Worm (Caenorhabditis elegans) whole organism, young adult: ENCODE data around the gene inx-5.

Source experiments
- B0261.1 ChIP-seq: sonication (generic microtip); optimal IDR thresholded peaks from 2 replicates; lab custom pipeline; 2016; ENCODE audit warnings: mild to moderate bottlenecking, missing genetic modification characterization, moderate library complexity, missing compliant biosample characterization
- B0336.3 ChIP-seq: fragments of 200-800 bp; sonication (Bioruptor generic); IDR thresholded peaks from 2 replicates; pipeline ENCODE4 v1.3.6; 2022; ENCODE audit warnings: missing genetic modification characterization, missing compliant biosample characterization
- C17E4.6 ChIP-seq: fragments of 200-800 bp; sonication (Bioruptor generic); IDR thresholded peaks from 2 replicates; pipeline ENCODE4 v1.3.6; 2022; ENCODE audit warnings: missing genetic modification reagents, missing genetic modification characterization, missing compliant biosample characterization
- F37B4.10 ChIP-seq: fragments of 200-800 bp; sonication (Bioruptor generic); IDR thresholded peaks from 2 replicates; pipeline ENCODE4 v1.3.6; 2022; ENCODE audit warnings: missing genetic modification characterization, missing compliant biosample characterization
- F52B5.7 ChIP-seq: sonication (generic microtip); optimal IDR thresholded peaks from 2 replicates; lab custom pipeline; 2016; ENCODE audit warnings: mild to moderate bottlenecking, missing genetic modification characterization, missing compliant biosample characterization
- F57A8.1 ChIP-seq: fragments of 200-800 bp; sonication (Bioruptor generic); optimal IDR thresholded peaks from 2 replicates; lab custom pipeline; 2018; ENCODE audit warnings: mild to moderate bottlenecking, missing genetic modification characterization, moderate library complexity, missing compliant biosample characterization
- T07F8.4 ChIP-seq: sonication (generic microtip); optimal IDR thresholded peaks from 2 replicates; lab custom pipeline; 2016; ENCODE audit warnings: mild to moderate bottlenecking, missing genetic modification characterization, moderate library complexity, missing compliant biosample characterization
- Y53F4B.3 ChIP-seq: fragments of 200-800 bp; sonication (Bioruptor generic); IDR thresholded peaks from 2 replicates; pipeline ENCODE4 v1.3.6; 2022; ENCODE audit warnings: missing genetic modification reagents, missing genetic modification characterization, missing compliant biosample characterization
- Y53G8AR.9 ChIP-seq: fragments of 200-800 bp; sonication (Bioruptor generic); conservative IDR thresholded peaks from 2 replicates; pipeline ENCODE4 v1.3.6; 2022; ENCODE audit warnings: missing genetic modification reagents, missing genetic modification characterization, missing compliant biosample characterization
- Y79H2A.3 ChIP-seq: fragments of 200-800 bp; sonication (Bioruptor generic); conservative IDR thresholded peaks from 2 replicates; pipeline ENCODE4 v1.3.6; 2022; ENCODE audit warnings: missing genetic modification reagents, missing genetic modification characterization, missing compliant biosample characterization
- athp-1 ChIP-seq: sonication (generic microtip); optimal IDR thresholded peaks from 2 replicates; lab custom pipeline; 2017; ENCODE audit warnings: mild to moderate bottlenecking, missing genetic modification characterization, missing compliant biosample characterization
- attf-3 ChIP-seq: fragments of 200-800 bp; sonication (Bioruptor generic); conservative IDR thresholded peaks from 2 replicates; pipeline ENCODE4 v1.3.6; 2022; ENCODE audit warnings: missing genetic modification reagents, missing genetic modification characterization, missing compliant biosample characterization
- attf-6 ChIP-seq: fragments of 200-800 bp; sonication (Bioruptor generic); IDR thresholded peaks from 2 replicates; pipeline ENCODE4 v1.3.6; 2022; ENCODE audit warnings: missing genetic modification reagents, missing genetic modification characterization, missing compliant biosample characterization
- bed-2 ChIP-seq: fragments of 200-800 bp; sonication (Bioruptor generic); IDR thresholded peaks from 2 replicates; pipeline ENCODE4 v1.3.6; 2022; ENCODE audit warnings: missing genetic modification reagents, missing genetic modification characterization, missing compliant biosample characterization
- cebp-2 ChIP-seq: fragments of 200-800 bp; sonication (Bioruptor generic); IDR thresholded peaks from 2 replicates; pipeline ENCODE4 v1.3.6; 2022; ENCODE audit warnings: missing genetic modification characterization, missing compliant biosample characterization
- chd-7 ChIP-seq: sonication (generic microtip); optimal IDR thresholded peaks from 2 replicates; lab custom pipeline; 2016; ENCODE audit warnings: mild to moderate bottlenecking, missing genetic modification characterization, moderate library complexity, missing compliant biosample characterization
- die-1 ChIP-seq: sonication (generic microtip); optimal IDR thresholded peaks from 2 replicates; lab custom pipeline; 2016; ENCODE audit warnings: missing genotype, mild to moderate bottlenecking, missing genetic modification characterization, missing compliant biosample characterization
- dox-1 ChIP-seq: fragments of 200-800 bp; sonication (Bioruptor generic); IDR thresholded peaks from 2 replicates; pipeline ENCODE4 v1.3.6; 2022; ENCODE audit warnings: missing genetic modification reagents, missing genetic modification characterization, missing compliant biosample characterization
- dpff-1 ChIP-seq: sonication (generic microtip); optimal IDR thresholded peaks from 2 replicates; lab custom pipeline; 2017; ENCODE audit warnings: mild to moderate bottlenecking, missing genetic modification characterization, missing compliant biosample characterization
- efl-1 ChIP-seq: fragments of 150-350 bp; optimal IDR thresholded peaks from 2 replicates; lab custom pipeline; 2014; ENCODE audit warnings: missing biosample characterization, missing genetic modification reagents, missing genetic modification characterization
- egl-18 ChIP-seq: fragments of 200-800 bp; sonication (Bioruptor generic); IDR thresholded peaks from 2 replicates; pipeline ENCODE4 v1.3.6; 2022; ENCODE audit warnings: missing genetic modification reagents, missing genetic modification characterization, missing compliant biosample characterization
- ets-4 ChIP-seq: fragments of 200-800 bp; sonication (Bioruptor generic); optimal IDR thresholded peaks from 2 replicates; lab custom pipeline; 2018; ENCODE audit warnings: mild to moderate bottlenecking, missing genetic modification characterization, missing compliant biosample characterization
- him-1 ChIP-seq: sonication (generic microtip); optimal IDR thresholded peaks from 2 replicates; lab custom pipeline; 2016; ENCODE audit warnings: missing genotype, missing genetic modification reagents, missing genetic modification characterization, missing compliant biosample characterization
- hmg-1.2 ChIP-seq: fragments of 200-800 bp; sonication (Bioruptor generic); IDR thresholded peaks from 2 replicates; pipeline ENCODE4 v1.3.6; 2022; ENCODE audit warnings: missing genetic modification reagents, missing genetic modification characterization, missing compliant biosample characterization
- hrde-1 ChIP-seq: sonication (generic microtip); optimal IDR thresholded peaks from 2 replicates; lab custom pipeline; 2016; ENCODE audit warnings: missing genetic modification characterization, mild to moderate bottlenecking, missing compliant biosample characterization, moderate library complexity, missing genotype, missing genetic modification reagents, borderline replicate concordance
- let-607 ChIP-seq, 2 experiments: fragments of 200-800 bp in 1 of 2; sonication (Bioruptor generic) in 1 of 2; sonication (generic microtip) in 1 of 2; optimal IDR thresholded peaks; 2 replicates each; lab custom pipeline; 2016 to 2018; ENCODE audit warnings: mild to moderate bottlenecking in 2 of 2, missing compliant biosample characterization in 2 of 2, missing genetic modification characterization in 2 of 2, moderate library complexity in 2 of 2, missing genotype in 1 of 2
- lsl-1 ChIP-seq: fragments of 200-800 bp; sonication (Bioruptor generic); optimal IDR thresholded peaks from 2 replicates; lab custom pipeline; 2018; ENCODE audit warnings: mild to moderate bottlenecking, missing genetic modification characterization, moderate library complexity, missing compliant biosample characterization
- madf-6 ChIP-seq: fragments of 200-800 bp; sonication (Bioruptor generic); IDR thresholded peaks from 2 replicates; pipeline ENCODE4 v1.3.6; 2022; ENCODE audit warnings: missing genetic modification reagents, missing genetic modification characterization, missing compliant biosample characterization
- mes-4 ChIP-seq: sonication (generic microtip); optimal IDR thresholded peaks from 2 replicates; lab custom pipeline; 2016; ENCODE audit warnings: missing genotype, missing genetic modification characterization, missing compliant biosample characterization
- nfyb-1 ChIP-seq: fragments of 200-800 bp; sonication (Bioruptor generic); IDR thresholded peaks from 2 replicates; pipeline ENCODE4 v1.3.6; 2022; ENCODE audit warnings: missing genetic modification reagents, missing genetic modification characterization, missing compliant biosample characterization
- nhr-120 ChIP-seq: fragments of 200-800 bp; sonication (Bioruptor generic); IDR thresholded peaks from 2 replicates; pipeline ENCODE4 v1.3.6; 2022; ENCODE audit warnings: missing genetic modification characterization, missing compliant biosample characterization
- nhr-27 ChIP-seq: fragments of 200-800 bp; sonication (Bioruptor generic); optimal IDR thresholded peaks from 2 replicates; lab custom pipeline; 2018; ENCODE audit warnings: mild to moderate bottlenecking, missing genetic modification characterization, moderate library complexity, missing compliant biosample characterization
- nhr-80 ChIP-seq: sonication (generic microtip); optimal IDR thresholded peaks from 2 replicates; lab custom pipeline; 2016; ENCODE audit warnings: missing genetic modification characterization, missing compliant biosample characterization
- rcor-1 ChIP-seq: fragments of 200-800 bp; sonication (Bioruptor generic); IDR thresholded peaks from 2 replicates; pipeline ENCODE4 v1.3.6; 2022; ENCODE audit warnings: missing genetic modification reagents, missing genetic modification characterization, missing compliant biosample characterization
- snpc-1.3 ChIP-seq: sonication (generic microtip); optimal IDR thresholded peaks from 2 replicates; lab custom pipeline; 2017; ENCODE audit warnings: missing genetic modification characterization, mild to moderate bottlenecking, missing compliant biosample characterization, antibody characterized with exemption, moderate library complexity, missing genotype, missing genetic modification reagents; ENCODE audit not compliant: insufficient read depth
- snpc-3.4 ChIP-seq: sonication (generic microtip); optimal IDR thresholded peaks from 2 replicates; lab custom pipeline; 2017; ENCODE audit warnings: missing genetic modification characterization, mild to moderate bottlenecking, missing compliant biosample characterization, antibody characterized with exemption, moderate library complexity, missing genotype, missing genetic modification reagents
- somi-1 ChIP-seq: fragments of 200-800 bp; sonication (Bioruptor generic); optimal IDR thresholded peaks from 2 replicates; lab custom pipeline; 2018; ENCODE audit warnings: mild to moderate bottlenecking, missing genetic modification characterization, missing compliant biosample characterization
- sptf-2 ChIP-seq: fragments of 200-800 bp; sonication (Bioruptor generic); optimal IDR thresholded peaks from 2 replicates; lab custom pipeline; 2018; ENCODE audit warnings: mild to moderate bottlenecking, missing genetic modification characterization, missing compliant biosample characterization
- unc-62 ChIP-seq: fragments of 150-350 bp; optimal IDR thresholded peaks from 2 replicates; lab custom pipeline; 2014; ENCODE audit warnings: missing biosample characterization, missing genetic modification reagents, missing genetic modification characterization
- ztf-25 ChIP-seq: fragments of 200-800 bp; sonication (Bioruptor generic); IDR thresholded peaks from 2 replicates; pipeline ENCODE4 v1.3.6; 2022; ENCODE audit warnings: missing genetic modification reagents, missing genetic modification characterization, missing compliant biosample characterization
- ztf-26 ChIP-seq: sonication (generic microtip); optimal IDR thresholded peaks from 2 replicates; lab custom pipeline; 2017; ENCODE audit warnings: missing genetic modification characterization, missing compliant biosample characterization

Gene inx-5

ce11 chrX:8327800-8328199, 25.6 kb upstream of the inx-5 start, which contains the start of gene F55E10.4:
TSS of gene F55E10.4 (minus strand) at chrX:8327900.
- TF ChIP-seq him-1 (tag; lab: Kevin White, UChicago) (no peak), die-1 (no peak), cebp-2 (GFP tag; lab: Robert Waterston, UW) (no peak), F57A8.1 (GFP tag; lab: Kevin White, UChicago) (no peak), egl-18 (GFP tag; lab: Robert Waterston, UW) (no peak), dpff-1 (no peak), rcor-1 (GFP tag; lab: Robert Waterston, UW) (no peak), athp-1 (no peak), somi-1 (GFP tag; lab: Kevin White, UChicago) (no peak), F37B4.10 (GFP tag; lab: Robert Waterston, UW) (no peak), nhr-120 (no peak), F52B5.7 (tag; lab: Kevin White, UChicago) (no peak), attf-6 (GFP tag; lab: Robert Waterston, UW) (no peak), nfyb-1 (GFP tag; lab: Robert Waterston, UW) (no peak)

ce11 chrX:8326394-8326793, 24.2 kb upstream of the inx-5 start, which contains the start of gene R09F10.8:
TSS of gene R09F10.8 (minus strand) at chrX:8326451.
- peak; percentile 41; the same call in 1 of the 2 replicates for TF ChIP-seq dox-1
- TF ChIP-seq bed-2 (GFP tag; lab: Robert Waterston, UW), result no peak
- TF ChIP-seq Y53F4B.3, result no peak
- no peak for TF ChIP-seq B0261.1 (tag; lab: Kevin White, UChicago)
- TF ChIP-seq Y79H2A.3 (GFP tag; lab: Robert Waterston, UW), result no peak
- no peak for TF ChIP-seq Y53G8AR.9 (GFP tag; lab: Robert Waterston, UW)
- TF ChIP-seq unc-62 (GFP tag; lab: Kevin White, UChicago), result no peak
- TF ChIP-seq rcor-1 (GFP tag; lab: Robert Waterston, UW), result no peak
- no peak for TF ChIP-seq mes-4 (tag; lab: Kevin White, UChicago)
- TF ChIP-seq nhr-27 (tag; lab: Kevin White, UChicago), result no peak
- TF ChIP-seq lsl-1, result no peak
- no peak for TF ChIP-seq attf-3 (GFP tag; lab: Robert Waterston, UW)
- TF ChIP-seq B0336.3 (GFP tag; lab: Robert Waterston, UW), result no peak
- no peak for TF ChIP-seq ztf-26 (tag; lab: Kevin White, UChicago)
- peak; percentile 45; the same call in 1 of the 2 replicates for TF ChIP-seq madf-6
- TF ChIP-seq let-607 (tag; optimal IDR thresholded peaks at IDR 0.05; lab: Kevin White, UChicago), result no peak
- TF ChIP-seq efl-1 (GFP tag; lab: Kevin White, UChicago), result peak; percentile 32

- TF ChIP-seq T07F8.4 (tag; lab: Kevin White, UChicago), result no peak
- TF ChIP-seq sptf-2 (GFP tag; lab: Kevin White, UChicago), result no peak
- no peak for TF ChIP-seq ets-4 (GFP tag; lab: Kevin White, UChicago)
- peak; percentile 72 for TF ChIP-seq nhr-80 (tag; lab: Kevin White, UChicago)
- no peak for TF ChIP-seq snpc-3.4 (tag; lab: Kevin White, UChicago)
- no peak for TF ChIP-seq hmg-1.2 (GFP tag; lab: Robert Waterston, UW)
- no peak for TF ChIP-seq chd-7
- TF ChIP-seq C17E4.6, result no peak
- TF ChIP-seq somi-1 (GFP tag; lab: Kevin White, UChicago), result no peak
- no peak for TF ChIP-seq ztf-25 (GFP tag; lab: Robert Waterston, UW)
- no peak for TF ChIP-seq hrde-1
- no peak for TF ChIP-seq snpc-1.3
- peak; percentile 14; the same call in 1 of the 2 replicates for TF ChIP-seq dox-1
These were observed 21.2 kb upstream of the inx-5 start, which contains the start of gene R09F10.1 for ce11 chrX:8323371-8323770. TSS of gene R09F10.1 (plus strand) at chrX:8323592.
